Worm (Caenorhabditis elegans): ENCODE measurements around the gene F07C6.4.
A peak's percentile ranks its signal among the peaks of the same experiment; 100 is the strongest.

The F07C6.4 gene

DNA sequence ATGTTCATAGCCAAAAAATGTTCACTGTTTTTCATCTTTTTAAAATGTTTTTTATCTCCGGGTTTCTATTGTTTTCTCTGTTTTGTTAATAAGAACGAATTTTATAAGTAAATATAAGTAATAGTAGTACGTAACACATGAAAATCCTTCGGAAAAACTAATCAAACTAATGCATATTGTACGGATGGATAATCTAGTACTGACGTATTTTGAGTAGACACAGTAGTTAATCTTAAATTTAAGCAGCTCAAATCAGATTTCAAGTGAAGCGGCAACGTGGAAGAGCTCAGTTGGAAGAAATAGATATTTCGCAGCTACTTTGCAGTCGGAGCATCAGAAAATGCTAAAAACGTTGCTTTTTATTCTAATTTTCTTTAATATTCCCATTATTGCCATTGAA lies 54.1 kb downstream of the F07C6.4 start, which contains the start of gene gcy-18:
Gene gcy-18 (plus strand): TSS at position 301 of the 400 bp plus-strand sequence.
- TF ChIP-seq ceh-43 (GFP tag; optimal IDR thresholded peaks at IDR 0.05) (no peak), nhr-28 (tag; optimal IDR thresholded peaks at IDR 0.05) (no peak), sptf-1 (tag; optimal IDR thresholded peaks at IDR 0.05) (no peak), ces-1 (GFP tag; optimal IDR thresholded peaks at IDR 0.05) (no peak), unc-62 (GFP tag; optimal IDR thresholded peaks at IDR 0.05) (no peak), flh-1 (GFP tag; optimal IDR thresholded peaks at IDR 0.05) (no peak), ceh-39 (tag; optimal IDR thresholded peaks at IDR 0.05) (no peak)

DNA sequence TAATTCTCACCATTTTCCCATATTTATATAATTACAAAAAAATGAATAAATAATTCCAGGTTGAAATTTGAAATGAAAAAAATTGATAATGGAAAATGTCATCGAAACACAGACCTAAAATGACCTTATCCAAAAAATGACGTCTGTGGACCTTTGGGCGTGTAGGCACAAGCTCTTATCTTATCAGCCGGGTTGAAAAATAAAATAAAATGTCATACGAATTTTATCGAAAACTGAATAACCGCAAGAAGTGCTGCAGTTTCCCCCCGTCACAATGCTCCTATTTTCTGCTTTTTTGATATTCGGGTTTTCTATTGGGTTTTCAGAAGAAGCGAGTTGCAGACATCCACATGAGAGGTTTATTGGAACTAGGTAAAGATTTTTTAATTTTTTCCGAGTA lies 60.2 kb downstream of the F07C6.4 start, which contains the start of gene clec-186:
Gene clec-186 (plus strand): TSS at position 226 of the 400 bp plus-strand sequence.
- TF ChIP-seq mls-2 (tag; optimal IDR thresholded peaks at IDR 0.05) = no peak
- TF ChIP-seq nhr-237 (tag; optimal IDR thresholded peaks at IDR 0.05) = no peak
- no peak for TF ChIP-seq pha-4 (tag; optimal IDR thresholded peaks at IDR 0.05)
- TF ChIP-seq ham-2 (GFP tag; optimal IDR thresholded peaks at IDR 0.05) = no peak
- TF ChIP-seq snpc-4 (tag; optimal IDR thresholded peaks at IDR 0.05) = no peak
- no peak for TF ChIP-seq nhr-76 (tag; optimal IDR thresholded peaks at IDR 0.05)
- TF ChIP-seq ceh-83 (GFP tag; optimal IDR thresholded peaks at IDR 0.05) = no peak
- no peak for TF ChIP-seq ztf-11 (tag; optimal IDR thresholded peaks at IDR 0.05)
- TF ChIP-seq nhr-28 (tag; optimal IDR thresholded peaks at IDR 0.05) = no peak
- no peak for TF ChIP-seq zip-8 (tag; optimal IDR thresholded peaks at IDR 0.05)
- no peak for TF ChIP-seq unc-39 (tag; optimal IDR thresholded peaks at IDR 0.05)
- no peak for TF ChIP-seq unc-62 (GFP tag; optimal IDR thresholded peaks at IDR 0.05)
- TF ChIP-seq ceh-39 (tag; optimal IDR thresholded peaks at IDR 0.05) = no peak
- TF ChIP-seq ceh-43 (GFP tag; optimal IDR thresholded peaks at IDR 0.05) = no peak
- TF ChIP-seq cnd-1 (tag; optimal IDR thresholded peaks at IDR 0.05) = no peak

DNA sequence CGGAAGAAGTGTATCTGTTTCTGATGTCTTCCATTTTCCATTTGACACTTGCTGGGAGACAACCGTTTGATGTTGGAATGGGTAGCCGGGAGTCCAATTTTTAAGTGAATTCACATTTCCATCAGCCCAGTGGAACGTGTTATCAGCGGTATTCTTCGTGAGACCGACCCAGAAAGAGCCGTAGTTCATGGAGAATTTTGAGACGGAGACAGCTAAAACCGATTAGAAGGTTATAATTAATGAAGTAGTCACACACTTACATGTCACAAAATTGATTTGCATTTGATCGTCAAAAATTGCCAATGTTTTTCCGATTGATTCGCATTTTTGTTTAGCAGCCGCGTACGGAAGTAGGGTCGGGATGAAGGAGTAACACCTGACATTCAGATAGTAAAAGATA lies 63.7 kb downstream of the F07C6.4 start:
- no peak for TF ChIP-seq tbx-8 (GFP tag; optimal IDR thresholded peaks at IDR 0.05)
- no peak for TF ChIP-seq bed-3 (GFP tag; optimal IDR thresholded peaks at IDR 0.05)
- no peak for TF ChIP-seq mep-1 (tag; optimal IDR thresholded peaks at IDR 0.05)
- TF ChIP-seq ceh-83 (GFP tag; optimal IDR thresholded peaks at IDR 0.05) = no peak
- no peak for TF ChIP-seq ham-2 (GFP tag; optimal IDR thresholded peaks at IDR 0.05)
- TF ChIP-seq sptf-1 (tag; optimal IDR thresholded peaks at IDR 0.05) = no peak
- no peak for TF ChIP-seq pha-4 (tag; optimal IDR thresholded peaks at IDR 0.05)
- TF ChIP-seq mab-5 (tag; optimal IDR thresholded peaks at IDR 0.05) = no peak
- TF ChIP-seq zip-8 (tag; optimal IDR thresholded peaks at IDR 0.05) = no peak
- TF ChIP-seq ces-1 (GFP tag; optimal IDR thresholded peaks at IDR 0.05) = no peak
- no peak for TF ChIP-seq nhr-12 (tag; optimal IDR thresholded peaks at IDR 0.05)
- TF ChIP-seq nhr-28 (tag; optimal IDR thresholded peaks at IDR 0.05) = no peak
- no peak for TF ChIP-seq mls-2 (tag; optimal IDR thresholded peaks at IDR 0.05)
- no peak for TF ChIP-seq lin-13 (tag; optimal IDR thresholded peaks at IDR 0.05)
- no peak for TF ChIP-seq hlh-1 (tag; optimal IDR thresholded peaks at IDR 0.05)

DNA sequence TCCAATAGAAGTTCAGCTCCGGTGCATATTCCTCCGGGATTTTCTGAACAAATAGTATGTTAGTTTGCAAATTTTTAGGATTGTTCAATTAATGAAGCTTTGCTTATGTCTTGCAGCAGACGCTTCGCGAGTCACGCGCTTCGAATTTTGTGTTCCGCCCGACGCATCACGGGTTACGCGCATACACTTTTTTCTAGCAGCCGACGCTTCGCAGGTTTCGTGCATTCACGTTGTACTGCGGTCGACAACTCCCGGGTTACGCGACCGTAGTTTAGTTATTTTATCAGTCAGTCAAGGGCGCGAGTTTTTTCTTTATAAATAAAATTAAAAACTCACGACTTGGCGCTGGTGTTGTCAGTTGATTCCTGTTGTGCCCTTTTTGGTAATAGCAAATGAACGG lies 64.1 kb downstream of the F07C6.4 start:
- TF ChIP-seq blmp-1 (tag; optimal IDR thresholded peaks at IDR 0.05) (no peak), elt-1 (tag; optimal IDR thresholded peaks at IDR 0.05; ENCODE audit: borderline replicate concordance, insufficient read depth) (no peak), hlh-1 (tag; optimal IDR thresholded peaks at IDR 0.05) (no peak), nhr-12 (tag; optimal IDR thresholded peaks at IDR 0.05) (no peak), ceh-43 (GFP tag; optimal IDR thresholded peaks at IDR 0.05) (no peak), unc-120 (tag; optimal IDR thresholded peaks at IDR 0.05; ENCODE audit: poor library complexity, severe bottlenecking) (no peak), zip-8 (tag; optimal IDR thresholded peaks at IDR 0.05) (no peak), ces-1 (GFP tag; optimal IDR thresholded peaks at IDR 0.05) (no peak), elt-3 (tag; optimal IDR thresholded peaks at IDR 0.05) (no peak), nhr-2 (tag; optimal IDR thresholded peaks at IDR 0.05) (no peak), cnd-1 (tag; optimal IDR thresholded peaks at IDR 0.05) (no peak)

DNA sequence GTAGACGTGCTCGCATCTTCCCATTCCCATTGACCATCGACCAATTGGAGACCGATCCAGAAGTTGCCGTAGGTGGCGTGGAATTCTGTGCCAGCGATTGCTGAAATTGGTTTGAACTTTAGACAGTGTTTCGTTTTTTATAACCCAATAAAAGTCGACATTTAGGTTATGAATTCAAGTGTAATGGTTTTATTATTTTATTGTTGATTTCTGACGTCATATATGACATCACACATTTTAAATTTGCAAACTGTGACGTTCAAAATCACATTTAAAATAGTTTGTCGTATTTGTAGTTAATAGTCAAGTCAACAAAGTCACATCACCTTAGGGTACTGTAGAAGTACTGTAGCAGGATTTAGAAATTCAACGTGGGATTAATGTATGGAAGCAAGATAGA lies 64.6 kb downstream of the F07C6.4 start:
- TF ChIP-seq zip-8 (tag; optimal IDR thresholded peaks at IDR 0.05) = peak; percentile 84
- no peak for TF ChIP-seq M03D4.4 (tag; optimal IDR thresholded peaks at IDR 0.05)
